Worm (Caenorhabditis elegans): ENCODE data around the gene dre-1.

The dre-1 gene

DNA sequence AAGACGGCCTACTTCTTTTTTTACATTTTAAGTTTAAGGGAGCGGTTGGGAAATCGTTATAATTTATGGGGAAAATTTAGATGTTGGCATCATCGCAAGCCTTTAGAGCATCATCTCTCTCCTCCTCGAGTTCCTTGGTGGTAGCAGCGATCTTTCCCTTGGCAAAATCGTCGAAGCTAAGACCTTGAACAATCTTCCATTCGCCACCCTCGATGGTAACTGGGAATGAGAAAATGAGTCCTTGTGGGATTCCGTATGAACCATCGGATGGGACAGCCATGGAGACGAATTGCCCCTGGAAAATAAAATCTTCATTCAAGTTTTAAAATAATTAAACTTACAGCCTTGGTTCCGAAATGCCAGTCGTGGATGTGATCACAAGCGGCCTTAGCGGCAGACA lies 31.0 kb downstream of the dre-1 start:
- TF ChIP-seq cog-1 (tag; optimal IDR thresholded peaks at IDR 0.05) (no peak), med-1 (GFP tag; optimal IDR thresholded peaks at IDR 0.05; ENCODE audit: insufficient read depth) (no peak), flt-1 (GFP tag; IDR thresholded peaks at IDR 0.05) (no peak), T22C8.4 (GFP tag; IDR thresholded peaks at IDR 0.05) (no peak), klf-2 (GFP tag; conservative IDR thresholded peaks at IDR 0.05) (no peak), tab-1 (GFP tag; IDR thresholded peaks at IDR 0.05) (no peak), ztf-23 (GFP tag; IDR thresholded peaks at IDR 0.05) (no peak), ztf-29 (GFP tag; IDR thresholded peaks at IDR 0.05) (no peak), ref-1 (GFP tag; conservative IDR thresholded peaks at IDR 0.05) (no peak)

DNA sequence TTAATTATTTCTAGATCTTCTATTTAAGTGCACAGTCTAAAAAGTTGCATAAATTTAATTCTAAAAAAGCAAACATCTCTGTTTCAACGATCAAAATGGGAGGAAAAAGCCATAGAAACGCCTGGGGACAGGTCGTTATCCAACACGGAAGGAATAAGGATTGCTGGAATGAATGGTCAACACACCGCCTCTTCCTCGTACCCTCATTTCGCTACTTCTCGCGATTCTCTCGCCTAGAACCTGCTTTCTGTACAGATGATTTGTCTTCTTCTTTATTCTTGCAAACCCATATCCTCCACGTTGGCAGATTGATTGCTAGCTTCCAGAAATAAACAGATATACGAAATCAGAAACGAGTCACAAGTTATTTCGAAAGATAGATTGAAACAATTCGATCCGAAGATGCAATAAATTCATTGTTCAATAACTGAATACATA lies 31.4 kb downstream of the dre-1 start, which contains the start of gene dpy-11:
TSS of gene dpy-11 (minus strand) at position 354 of the 438 bp plus-strand sequence.
- TF ChIP-seq cog-1 (tag; optimal IDR thresholded peaks at IDR 0.05) (no peak), klf-2 (GFP tag; conservative IDR thresholded peaks at IDR 0.05) (no peak), med-1 (GFP tag; optimal IDR thresholded peaks at IDR 0.05; ENCODE audit: insufficient read depth) (no peak), flt-1 (GFP tag; IDR thresholded peaks at IDR 0.05) (no peak), T22C8.4 (GFP tag; IDR thresholded peaks at IDR 0.05) (no peak), ztf-29 (GFP tag; IDR thresholded peaks at IDR 0.05) (no peak), ztf-23 (GFP tag; IDR thresholded peaks at IDR 0.05) (no peak), tab-1 (GFP tag; IDR thresholded peaks at IDR 0.05) (no peak), ref-1 (GFP tag; conservative IDR thresholded peaks at IDR 0.05) (no peak)

DNA sequence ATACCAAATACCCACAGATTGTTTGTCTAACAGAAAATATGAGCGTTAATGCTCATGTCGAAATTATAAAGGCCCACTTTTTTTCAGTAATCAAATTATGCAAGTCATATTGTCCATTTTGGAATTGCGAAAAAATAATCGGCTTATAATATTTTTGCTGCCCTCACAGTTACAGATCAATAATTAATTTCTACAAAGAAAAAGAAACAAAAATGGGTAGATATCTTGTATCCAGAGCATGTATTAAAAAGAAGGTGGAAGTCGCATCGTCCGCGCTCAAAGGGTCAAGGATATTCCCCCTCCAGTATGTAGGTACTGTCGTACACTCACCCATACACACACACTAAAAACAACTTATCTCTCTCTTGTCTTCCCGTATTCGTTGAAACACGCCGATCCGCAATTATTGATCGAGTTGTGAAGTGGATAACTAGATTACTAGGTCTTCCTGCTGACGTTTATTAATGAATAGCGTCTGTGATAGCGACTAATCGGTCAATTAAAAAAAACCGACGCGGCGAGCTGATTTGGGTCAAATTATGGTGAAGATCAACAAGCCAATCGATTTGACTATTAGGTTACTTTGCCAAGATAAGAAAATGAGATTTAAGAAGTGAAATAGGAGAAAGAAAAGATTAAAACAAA lies 32.4 kb downstream of the dre-1 start:
- TF ChIP-seq ztf-23 (GFP tag; IDR thresholded peaks at IDR 0.05), result no peak
- 0 out of 2 replicates have a peak, but pooled peaks have one; percentile 18 for TF ChIP-seq T22C8.4 (GFP tag; IDR thresholded peaks at IDR 0.05)

DNA sequence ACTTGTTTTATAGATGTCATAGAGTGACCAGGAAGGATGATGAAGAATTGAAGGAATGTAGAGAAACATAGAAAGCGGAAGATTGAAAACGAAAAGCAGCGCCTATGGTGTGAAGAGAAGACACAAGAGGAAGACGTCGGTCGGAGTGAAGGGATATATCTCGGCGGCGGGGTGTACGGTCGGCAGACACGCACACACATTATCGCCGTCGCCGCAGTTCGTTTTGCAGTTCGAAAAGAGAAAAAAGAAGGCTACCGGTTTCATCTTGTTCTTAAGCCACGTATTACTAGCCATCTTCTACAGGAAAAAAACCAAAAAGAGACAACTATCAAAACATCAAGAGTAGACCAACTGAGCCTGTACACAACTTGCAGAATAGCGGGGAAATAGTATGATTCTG lies 32.9 kb downstream of the dre-1 start:
- TF ChIP-seq tab-1 (GFP tag; IDR thresholded peaks at IDR 0.05), result no peak
- no peak for TF ChIP-seq flt-1 (GFP tag; IDR thresholded peaks at IDR 0.05)

DNA sequence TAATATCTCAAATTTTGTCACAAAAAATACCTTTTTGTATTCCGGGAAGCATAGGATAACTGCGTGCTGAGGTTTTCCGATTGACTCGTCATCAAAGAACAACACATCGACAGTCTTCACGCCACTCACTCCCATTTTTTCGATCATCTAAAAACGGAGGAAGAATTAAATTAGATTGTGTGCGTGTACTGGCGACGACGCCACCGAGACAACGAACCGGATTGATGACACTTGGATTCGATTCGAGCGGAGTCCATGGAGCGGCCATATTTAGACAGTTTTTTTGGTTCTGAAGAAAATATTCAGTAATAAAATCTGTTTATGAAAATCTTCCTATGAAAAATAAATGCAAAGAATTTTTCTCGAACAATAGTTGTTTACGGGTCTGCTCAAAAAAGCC lies 35.2 kb downstream of the dre-1 start, which contains the start of gene ubh-1:
TSS of gene ubh-1 (minus strand) at position 289 of the 400 bp plus-strand sequence.
- TF ChIP-seq ref-1 (GFP tag; conservative IDR thresholded peaks at IDR 0.05), result no peak
- no peak for TF ChIP-seq cog-1 (tag; optimal IDR thresholded peaks at IDR 0.05)
- TF ChIP-seq T22C8.4 (GFP tag; IDR thresholded peaks at IDR 0.05), result no peak
- no peak for TF ChIP-seq ztf-23 (GFP tag; IDR thresholded peaks at IDR 0.05)

DNA sequence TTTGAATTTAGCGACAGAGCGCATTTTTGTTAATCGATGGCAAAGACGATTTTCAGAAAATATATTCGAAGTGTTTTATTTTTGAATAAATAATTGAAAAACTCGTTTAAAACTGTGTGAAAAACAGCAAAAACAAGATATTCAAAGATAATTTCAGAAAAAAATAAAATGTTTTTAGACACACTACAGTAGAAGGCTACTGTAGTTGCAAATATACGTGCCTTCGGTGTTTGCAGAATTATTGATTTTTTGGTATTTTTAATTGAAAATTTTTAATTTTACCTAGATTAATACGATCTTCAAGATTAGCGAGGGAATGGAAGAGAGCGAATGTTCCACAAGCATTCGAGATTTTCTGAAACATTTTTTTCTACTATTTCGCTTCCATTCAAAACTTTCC lies 35.7 kb downstream of the dre-1 start:
- no peak for TF ChIP-seq tab-1 (GFP tag; IDR thresholded peaks at IDR 0.05)
- no peak for TF ChIP-seq ref-1 (GFP tag; conservative IDR thresholded peaks at IDR 0.05)
- no peak for TF ChIP-seq ztf-23 (GFP tag; IDR thresholded peaks at IDR 0.05)
- no peak for TF ChIP-seq flt-1 (GFP tag; IDR thresholded peaks at IDR 0.05)
- TF ChIP-seq T22C8.4 (GFP tag; IDR thresholded peaks at IDR 0.05), result no peak
- TF ChIP-seq ztf-29 (GFP tag; IDR thresholded peaks at IDR 0.05), result no peak
- TF ChIP-seq cog-1 (tag; optimal IDR thresholded peaks at IDR 0.05), result no peak
- no peak for TF ChIP-seq klf-2 (GFP tag; conservative IDR thresholded peaks at IDR 0.05)
- TF ChIP-seq med-1 (GFP tag; optimal IDR thresholded peaks at IDR 0.05; ENCODE audit: insufficient read depth), result no peak

DNA sequence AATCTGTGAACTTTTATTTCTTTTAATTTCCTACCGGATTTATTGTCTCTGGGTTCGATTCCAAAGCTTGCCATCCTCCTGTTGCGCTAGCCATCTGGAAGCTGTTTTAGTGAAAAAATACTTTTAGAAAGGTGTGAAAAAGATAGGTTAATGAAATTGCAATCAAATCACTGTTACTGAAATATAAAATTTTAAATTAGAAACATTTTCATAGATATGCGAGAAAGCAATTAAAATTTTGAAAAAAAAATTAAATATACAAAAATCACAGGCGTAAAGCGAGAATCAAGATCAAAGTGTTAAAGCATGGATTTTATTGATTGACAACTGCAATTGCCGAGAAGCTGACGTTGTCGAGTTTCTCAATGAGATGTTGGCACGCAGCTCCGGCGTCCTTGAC lies 36.6 kb downstream of the dre-1 start, which contains the start of gene ubh-2:
TSS of gene ubh-2 (minus strand) at position 101 of the 400 bp plus-strand sequence.
- TF ChIP-seq flt-1 (GFP tag; IDR thresholded peaks at IDR 0.05) (no peak), tab-1 (GFP tag; IDR thresholded peaks at IDR 0.05) (no peak), cog-1 (tag; optimal IDR thresholded peaks at IDR 0.05) (no peak), ztf-29 (GFP tag; IDR thresholded peaks at IDR 0.05) (no peak), med-1 (GFP tag; optimal IDR thresholded peaks at IDR 0.05; ENCODE audit: insufficient read depth) (no peak), ztf-23 (GFP tag; IDR thresholded peaks at IDR 0.05) (no peak), klf-2 (GFP tag; conservative IDR thresholded peaks at IDR 0.05) (no peak)

DNA sequence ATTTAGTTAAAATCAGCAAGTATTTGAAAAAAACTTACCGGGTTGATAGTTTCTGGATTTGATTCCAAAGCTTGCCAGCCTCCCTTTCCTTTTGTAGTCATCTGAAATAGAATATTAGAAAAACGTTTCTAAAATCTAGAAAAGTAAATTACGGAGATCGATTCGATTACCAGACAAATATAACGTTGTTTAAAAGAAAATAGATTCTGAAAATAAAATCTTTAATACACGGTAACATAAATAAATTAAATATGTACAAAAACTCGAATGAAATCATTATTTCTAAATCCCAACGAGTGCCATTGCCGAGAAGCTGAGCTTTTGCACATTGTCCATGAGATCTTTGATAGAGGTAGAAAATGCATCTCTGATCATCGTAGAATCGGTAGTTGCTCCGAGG lies 37.6 kb downstream of the dre-1 start, which contains the start of gene ubh-3:
TSS of gene ubh-3 (minus strand) at position 101 of the 400 bp plus-strand sequence.
- no peak for TF ChIP-seq ztf-23 (GFP tag; IDR thresholded peaks at IDR 0.05)
- TF ChIP-seq ref-1 (GFP tag; conservative IDR thresholded peaks at IDR 0.05), result no peak
- TF ChIP-seq ztf-29 (GFP tag; IDR thresholded peaks at IDR 0.05), result no peak
- no peak for TF ChIP-seq T22C8.4 (GFP tag; IDR thresholded peaks at IDR 0.05)
- no peak for TF ChIP-seq med-1 (GFP tag; optimal IDR thresholded peaks at IDR 0.05; ENCODE audit: insufficient read depth)
- no peak for TF ChIP-seq klf-2 (GFP tag; conservative IDR thresholded peaks at IDR 0.05)
- no peak for TF ChIP-seq cog-1 (tag; optimal IDR thresholded peaks at IDR 0.05)

DNA sequence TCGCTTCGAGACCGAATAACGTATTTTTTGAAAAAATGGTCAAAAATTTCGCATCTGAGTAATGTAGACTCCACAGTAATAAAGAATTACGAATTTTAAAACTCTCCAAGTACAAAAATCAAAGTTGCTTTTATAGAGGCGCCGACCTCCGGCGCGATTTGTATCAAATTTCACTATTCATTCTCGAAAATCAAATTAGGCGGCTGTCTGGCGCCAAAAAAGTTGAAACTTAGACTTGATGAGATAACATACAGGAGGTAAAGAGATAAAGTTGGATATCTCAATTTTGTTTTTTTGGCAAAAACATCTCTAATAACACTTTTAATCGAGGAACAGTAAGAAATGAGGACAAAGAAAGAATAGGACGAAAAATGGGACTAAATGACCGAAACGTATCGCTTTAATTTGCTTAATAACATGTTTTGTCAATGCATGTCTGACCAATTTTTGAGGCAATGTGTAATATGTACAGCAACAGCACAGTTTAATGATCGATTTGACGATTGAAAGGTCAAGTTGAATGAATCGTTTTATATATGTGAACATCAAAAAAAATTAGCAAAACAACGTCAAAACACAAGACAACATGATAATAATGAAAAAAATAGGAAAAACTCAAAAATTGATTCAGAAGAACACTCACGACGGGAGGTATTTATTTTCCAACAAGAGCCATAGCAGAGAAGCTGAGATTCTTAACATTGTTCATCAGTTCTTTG lies 39.9 kb downstream of the dre-1 start:
- TF ChIP-seq ztf-23 (GFP tag; IDR thresholded peaks at IDR 0.05) (no peak), tab-1 (GFP tag; IDR thresholded peaks at IDR 0.05) (no peak), ref-1 (GFP tag; conservative IDR thresholded peaks at IDR 0.05) (no peak)

DNA sequence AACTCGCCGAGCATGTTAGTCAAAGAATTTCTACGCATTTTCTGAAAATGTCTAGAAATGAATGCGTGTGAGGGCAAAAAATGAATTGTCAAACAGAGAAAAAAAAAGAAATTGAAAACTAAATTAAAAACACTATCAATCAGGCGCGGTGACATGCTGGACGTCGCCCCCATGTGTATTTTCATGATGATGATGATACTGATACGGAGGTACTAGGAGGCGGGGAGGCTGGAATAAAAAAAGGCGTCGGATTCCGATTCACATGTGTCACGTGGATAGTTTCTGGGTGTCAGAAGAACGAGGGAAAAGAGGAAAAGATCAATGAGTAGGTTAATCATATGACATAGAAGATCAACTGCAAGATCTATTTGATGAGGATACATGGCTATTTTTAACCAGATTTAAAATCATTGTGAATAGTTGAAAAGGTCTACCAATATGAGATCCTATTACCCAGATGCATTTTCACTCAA lies 40.9 kb downstream of the dre-1 start, which contains the start of gene W01A11.7:
TSS of gene W01A11.7 (minus strand) at position 51 of the 473 bp plus-strand sequence.
- TF ChIP-seq klf-2 (GFP tag; conservative IDR thresholded peaks at IDR 0.05) (no peak), ref-1 (GFP tag; conservative IDR thresholded peaks at IDR 0.05) (no peak), cog-1 (tag; optimal IDR thresholded peaks at IDR 0.05) (no peak), med-1 (GFP tag; optimal IDR thresholded peaks at IDR 0.05; ENCODE audit: insufficient read depth) (no peak), T22C8.4 (GFP tag; IDR thresholded peaks at IDR 0.05) (no peak), tab-1 (GFP tag; IDR thresholded peaks at IDR 0.05) (no peak), flt-1 (GFP tag; IDR thresholded peaks at IDR 0.05) (no peak), ztf-23 (GFP tag; IDR thresholded peaks at IDR 0.05) (no peak), ztf-29 (GFP tag; IDR thresholded peaks at IDR 0.05) (no peak)

Measured in whole organism, midembryonic.